Fruit fly (Drosophila melanogaster) whole organism, embryonic: ENCODE data around the gene CG34026.
A peak's percentile ranks its signal among the peaks of the same experiment; 100 is the strongest.

ENCODE experiments used
- CG10321 ChIP-seq: fragments of 200-800 bp; sonication (Bioruptor generic); IDR thresholded peaks from 2 replicates; pipeline ENCODE4 v1.3.6; 2022; ENCODE audit warnings: missing biosample characterization, missing genetic modification characterization
- CG10462 ChIP-seq: fragments of 200-800 bp; sonication (Bioruptor generic); optimal IDR thresholded peaks from 2 replicates; lab custom pipeline; 2016; ENCODE audit warnings: missing biosample characterization, missing genetic modification characterization
- CG11398 ChIP-seq: fragments of 200-800 bp; sonication (Bioruptor generic); optimal IDR thresholded peaks from 2 replicates; lab custom pipeline; 2016; ENCODE audit warnings: missing biosample characterization, missing genetic modification characterization
- CG12219 ChIP-seq: fragments of 200-800 bp; sonication (Bioruptor generic); optimal IDR thresholded peaks from 3 replicates; lab custom pipeline; 2018; ENCODE audit warnings: missing biosample characterization, mild to moderate bottlenecking, missing genetic modification characterization
- CG12299 ChIP-seq: fragments of 200-800 bp; sonication (Bioruptor generic); optimal IDR thresholded peaks from 2 replicates; lab custom pipeline; 2018; ENCODE audit warnings: missing biosample characterization, mild to moderate bottlenecking, missing genetic modification characterization
- CG15073 ChIP-seq: fragments of 200-800 bp; sonication (Bioruptor generic); optimal IDR thresholded peaks from 2 replicates; lab custom pipeline; 2016; ENCODE audit warnings: missing biosample characterization, missing genetic modification characterization
- CG1529 ChIP-seq: fragments of 200-800 bp; sonication (Bioruptor generic); optimal IDR thresholded peaks from 3 replicates; lab custom pipeline; 2018; ENCODE audit warnings: missing biosample characterization, missing genetic modification characterization
- CG17186 ChIP-seq: fragments of 200-800 bp; sonication (Bioruptor generic); optimal IDR thresholded peaks from 3 replicates; lab custom pipeline; 2017; ENCODE audit warnings: missing biosample characterization, missing genetic modification reagents, missing genetic modification characterization
- CG17328 ChIP-seq: fragments of 200-800 bp; sonication (Bioruptor generic); IDR thresholded peaks from 2 replicates; pipeline ENCODE4 v1.3.6; 2022; ENCODE audit warnings: missing biosample characterization, missing genetic modification characterization
- CG17385 ChIP-seq: fragments of 200-800 bp; sonication (Bioruptor generic); optimal IDR thresholded peaks from 3 replicates; lab custom pipeline; 2018; ENCODE audit warnings: missing biosample characterization, mild to moderate bottlenecking, missing genetic modification characterization
- CG18262 ChIP-seq: fragments of 200-800 bp; optimal IDR thresholded peaks from 3 replicates; lab custom pipeline; 2019; ENCODE audit warnings: missing biosample characterization, mild to moderate bottlenecking, missing genetic modification characterization, moderate library complexity
- CG1832 ChIP-seq: fragments of 200-800 bp; sonication (Bioruptor generic); optimal IDR thresholded peaks from 2 replicates; lab custom pipeline; 2017; ENCODE audit warnings: missing biosample characterization, mild to moderate bottlenecking, missing genetic modification characterization, inconsistent platforms
- CG18476 ChIP-seq: fragments of 200-800 bp; sonication (Bioruptor generic); optimal IDR thresholded peaks from 2 replicates; lab custom pipeline; 2016; ENCODE audit warnings: missing biosample characterization, mild to moderate bottlenecking, missing genetic modification characterization
- CG2120 ChIP-seq: fragments of 200-800 bp; sonication (Bioruptor generic); optimal IDR thresholded peaks from 3 replicates; lab custom pipeline; 2016; ENCODE audit warnings: missing biosample characterization, missing genetic modification characterization
- CG2129 ChIP-seq: fragments of 200-800 bp; sonication (Bioruptor generic); IDR thresholded peaks from 2 replicates; pipeline ENCODE4 v1.3.6; 2022; ENCODE audit warnings: missing biosample characterization, missing genetic modification characterization; ENCODE audit not compliant: partially characterized antibody
- CG31365 ChIP-seq: fragments of 200-800 bp; sonication (Bioruptor generic); optimal IDR thresholded peaks from 2 replicates; lab custom pipeline; 2018; ENCODE audit warnings: missing biosample characterization, mild to moderate bottlenecking, missing genetic modification characterization
- CG3281 ChIP-seq: fragments of 200-800 bp; sonication (Bioruptor generic); optimal IDR thresholded peaks from 3 replicates; lab custom pipeline; 2017; ENCODE audit warnings: missing biosample characterization, mild to moderate bottlenecking, missing genetic modification characterization
- CG42726 ChIP-seq: fragments of 200-800 bp; sonication (Bioruptor generic); IDR thresholded peaks from 2 replicates; pipeline ENCODE4 v1.3.6; 2022; ENCODE audit warnings: missing biosample characterization, missing genetic modification characterization; ENCODE audit not compliant: partially characterized antibody
- CG4424 ChIP-seq: fragments of 200-800 bp; sonication (Bioruptor generic); optimal IDR thresholded peaks from 3 replicates; lab custom pipeline; 2016; ENCODE audit warnings: missing biosample characterization, missing genetic modification characterization
- CG6854 ChIP-seq: fragments of 200-800 bp; sonication (Bioruptor generic); optimal IDR thresholded peaks from 3 replicates; lab custom pipeline; 2017; ENCODE audit warnings: missing biosample characterization, mild to moderate bottlenecking, missing genetic modification characterization
- CG7372 ChIP-seq: fragments of 200-800 bp; sonication (Bioruptor generic); IDR thresholded peaks from 2 replicates; pipeline ENCODE4 v1.3.6; 2022; ENCODE audit warnings: missing biosample characterization, missing genetic modification characterization
- CG8281 ChIP-seq: fragments of 200-800 bp; sonication (Bioruptor generic); optimal IDR thresholded peaks from 2 replicates; lab custom pipeline; 2018; ENCODE audit warnings: missing biosample characterization, mild to moderate bottlenecking, missing genetic modification characterization, moderate library complexity
- CrebB ChIP-seq: fragments of 200-800 bp; sonication (Bioruptor generic); optimal IDR thresholded peaks from 3 replicates; lab custom pipeline; 2018; ENCODE audit warnings: missing biosample characterization, mild to moderate bottlenecking, missing genetic modification characterization
- E2f1 ChIP-seq: fragments of 200-800 bp; sonication (Bioruptor generic); IDR thresholded peaks from 2 replicates; pipeline ENCODE4 v1.3.6; 2022; ENCODE audit warnings: missing biosample characterization, missing genetic modification characterization
- Eip74EF ChIP-seq, 2 experiments: fragments of 200-800 bp in 1 of 2; fragments of >200 bp in 1 of 2; sonication (Bioruptor generic) in 1 of 2; optimal IDR thresholded peaks; 2 replicates each; lab custom pipeline; 2017 to 2019; ENCODE audit warnings: missing biosample characterization in 2 of 2, missing genetic modification characterization in 2 of 2, mild to moderate bottlenecking in 1 of 2, moderate library complexity in 1 of 2
- Kr ChIP-seq: fragments of 200-800 bp; sonication (Bioruptor generic); optimal IDR thresholded peaks from 2 replicates; lab custom pipeline; 2017; ENCODE audit warnings: missing biosample characterization, mild to moderate bottlenecking, missing genetic modification characterization
- Lim3 ChIP-seq: fragments of 200-800 bp; sonication (Bioruptor generic); IDR thresholded peaks from 2 replicates; pipeline ENCODE4 v1.3.6; 2022; ENCODE audit warnings: missing biosample characterization, missing genetic modification characterization
- Nf-YB ChIP-seq: fragments of 200-800 bp; sonication (Bioruptor generic); optimal IDR thresholded peaks from 3 replicates; lab custom pipeline; 2019; ENCODE audit warnings: missing biosample characterization, mild to moderate bottlenecking, missing genetic modification characterization, moderate library complexity
- Nf-YC ChIP-seq: fragments of 200-800 bp; optimal IDR thresholded peaks from 3 replicates; lab custom pipeline; 2019; ENCODE audit warnings: missing biosample characterization, mild to moderate bottlenecking, missing genetic modification characterization, moderate library complexity
- NfI ChIP-seq: fragments of 200-800 bp; sonication (Bioruptor generic); optimal IDR thresholded peaks from 3 replicates; lab custom pipeline; 2018; ENCODE audit warnings: missing biosample characterization, mild to moderate bottlenecking, missing genetic modification characterization, moderate library complexity
- PHDP ChIP-seq: fragments of 200-800 bp; sonication (Bioruptor generic); optimal IDR thresholded peaks from 3 replicates; lab custom pipeline; 2018; ENCODE audit warnings: missing biosample characterization, mild to moderate bottlenecking, missing genetic modification characterization, moderate library complexity
- Trl ChIP-seq, 3 experiments: fragments of >200 bp in 2 of 3; fragments of 200-800 bp in 1 of 3; sonication (Bioruptor generic) in 1 of 3; optimal IDR thresholded peaks; 2 replicates in 1 of 3; 3 replicates in 2 of 3; lab custom pipeline; 2016 to 2017; ENCODE audit warnings: missing biosample characterization in 1 of 3, missing genetic modification characterization in 1 of 3
- Xbp1 ChIP-seq: fragments of 200-800 bp; sonication (Bioruptor generic); optimal IDR thresholded peaks from 3 replicates; lab custom pipeline; 2016; ENCODE audit warnings: missing biosample characterization, mild to moderate bottlenecking, missing genetic modification characterization
- bigmax ChIP-seq: fragments of 200-800 bp; sonication (Bioruptor generic); optimal IDR thresholded peaks from 2 replicates; lab custom pipeline; 2018; ENCODE audit warnings: missing biosample characterization, mild to moderate bottlenecking, missing genetic modification characterization
- cad ChIP-seq: fragments of >200 bp; optimal IDR thresholded peaks from 2 replicates; lab custom pipeline; 2017; ENCODE audit warnings: missing biosample characterization, missing genetic modification characterization
- cato ChIP-seq: fragments of 200-800 bp; sonication (Bioruptor generic); optimal IDR thresholded peaks from 2 replicates; lab custom pipeline; 2016; ENCODE audit warnings: missing biosample characterization, missing genetic modification characterization, borderline replicate concordance
- corto ChIP-seq: fragments of 200-800 bp; sonication (Bioruptor generic); optimal IDR thresholded peaks from 2 replicates; lab custom pipeline; 2016; ENCODE audit warnings: missing biosample characterization, mild to moderate bottlenecking, missing genetic modification characterization, moderate library complexity
- crc ChIP-seq: fragments of 200-800 bp; sonication (Bioruptor generic); optimal IDR thresholded peaks from 2 replicates; lab custom pipeline; 2016; ENCODE audit warnings: missing biosample characterization, missing genetic modification characterization
- dmrt11E ChIP-seq: fragments of 200-800 bp; sonication (Bioruptor generic); optimal IDR thresholded peaks from 3 replicates; lab custom pipeline; 2018; ENCODE audit warnings: missing biosample characterization, mild to moderate bottlenecking, missing genetic modification characterization, moderate library complexity
- dpn ChIP-seq, 2 experiments: fragments of 200-800 bp; sonication (Bioruptor generic); optimal IDR thresholded peaks; 3 replicates each; lab custom pipeline; 2016; ENCODE audit warnings: missing biosample characterization in 2 of 2, missing genetic modification characterization in 2 of 2
- eyg ChIP-seq: fragments of 200-800 bp; sonication (Bioruptor generic); optimal IDR thresholded peaks from 3 replicates; lab custom pipeline; 2016; ENCODE audit warnings: missing biosample characterization, missing genetic modification characterization
- hbn ChIP-seq: fragments of 200-800 bp; sonication (Bioruptor generic); IDR thresholded peaks from 2 replicates; pipeline ENCODE4 v1.3.6; 2022; ENCODE audit warnings: missing biosample characterization, missing genetic modification characterization; ENCODE audit not compliant: partially characterized antibody
- jumu ChIP-seq: fragments of 200-800 bp; sonication (Bioruptor generic); optimal IDR thresholded peaks from 3 replicates; lab custom pipeline; 2016; ENCODE audit warnings: missing biosample characterization, missing genetic modification characterization
- kay ChIP-seq: fragments of 200-800 bp; sonication (Bioruptor generic); optimal IDR thresholded peaks from 2 replicates; lab custom pipeline; 2016; ENCODE audit warnings: missing biosample characterization, missing genetic modification characterization
- org-1 ChIP-seq: fragments of 200-800 bp; sonication (Bioruptor generic); optimal IDR thresholded peaks from 2 replicates; lab custom pipeline; 2017; ENCODE audit warnings: missing biosample characterization, missing genetic modification characterization
- pho ChIP-seq: fragments of 200-800 bp; sonication (Bioruptor generic); optimal IDR thresholded peaks from 2 replicates; lab custom pipeline; 2016; ENCODE audit warnings: missing biosample characterization, missing genetic modification characterization
- row ChIP-seq: fragments of 200-800 bp; sonication (Bioruptor generic); IDR thresholded peaks from 3 replicates; pipeline ENCODE4 v1.3.6; 2022; ENCODE audit warnings: missing biosample characterization, missing genetic modification characterization
- shn ChIP-seq: fragments of 200-800 bp; sonication (Bioruptor generic); optimal IDR thresholded peaks from 3 replicates; lab custom pipeline; 2016; ENCODE audit warnings: missing biosample characterization, missing genetic modification characterization
- slou ChIP-seq: fragments of 200-800 bp; sonication (Bioruptor generic); optimal IDR thresholded peaks from 3 replicates; lab custom pipeline; 2016; ENCODE audit warnings: missing biosample characterization, missing genetic modification characterization
- tap ChIP-seq: fragments of 200-800 bp; optimal IDR thresholded peaks from 3 replicates; lab custom pipeline; 2019; ENCODE audit warnings: missing biosample characterization, mild to moderate bottlenecking, missing genetic modification characterization, moderate library complexity
- ttk ChIP-seq: fragments of 200-800 bp; sonication (Bioruptor generic); IDR thresholded peaks from 2 replicates; pipeline ENCODE4 v2.1.2; 2022; ENCODE audit warnings: missing biosample characterization, missing genetic modification characterization
- vnd ChIP-seq: fragments of 200-800 bp; sonication (Bioruptor generic); IDR thresholded peaks from 3 replicates; pipeline ENCODE4 v1.3.6; 2022; ENCODE audit warnings: missing biosample characterization, missing genetic modification characterization; ENCODE audit not compliant: partially characterized antibody

Gene CG34026

dm6 chrX:9544457-9544856 is 10.8 kb downstream of the CG34026 start:
- TF ChIP-seq pho (GFP tag; lab: Kevin White, UChicago) (no peak), cad (no peak), hbn (no peak), E2f1 (GFP tag; lab: Robert Waterston, UW) (no peak), dmrt11E (tag; lab: Kevin White, UChicago) (no peak), PHDP (no peak), Nf-YC (tag; lab: Kevin White, UChicago) (peak; percentile 63), CG1529 (GFP tag; lab: Kevin White, UChicago) (no peak), CG2129 (no peak), bigmax (GFP tag; lab: Kevin White, UChicago) (no peak), CG3281 (GFP tag; lab: Kevin White, UChicago) (no peak), vnd (GFP tag; lab: Robert Waterston, UW) (no peak), CG10321 (peak; percentile 58), row (GFP tag; lab: Robert Waterston, UW) (0 out of 3 replicates have a peak, but pooled peaks have one; percentile 1), Eip74EF (GFP tag; optimal IDR thresholded peaks at IDR 0.05; lab: Kevin White, UChicago) (no peak), Kr (no peak), org-1 (no peak), CG42726 (GFP tag; lab: Robert Waterston, UW) (no peak), CG2120 (GFP tag; lab: Kevin White, UChicago) (no peak), kay (GFP tag; lab: Kevin White, UChicago) (no peak), crc (GFP tag; lab: Kevin White, UChicago) (no peak), CG10462 (GFP tag; lab: Kevin White, UChicago) (no peak), slou (GFP tag; lab: Kevin White, UChicago) (no peak), Nf-YB (GFP tag; lab: Kevin White, UChicago) (peak; percentile 69), Trl (optimal IDR thresholded peaks at IDR 0.05; lab: Kevin White, UChicago) (peak in 1 of 2 experiments; percentile 8), Trl (GFP tag; optimal IDR thresholded peaks at IDR 0.05; lab: Kevin White, UChicago) (no peak), CG18476 (GFP tag; lab: Kevin White, UChicago) (no peak), CG6854 (GFP tag; lab: Kevin White, UChicago) (no peak), NfI (GFP tag; lab: Kevin White, UChicago) (no peak), CG17328 (GFP tag; lab: Robert Waterston, UW) (no peak), CG8281 (tag; lab: Kevin White, UChicago) (no peak), CG4424 (GFP tag; lab: Kevin White, UChicago) (no peak), CG12219 (GFP tag; lab: Kevin White, UChicago) (no peak), dpn (GFP tag; optimal IDR thresholded peaks at IDR 0.05; lab: Kevin White, UChicago) (no peak), CG15073 (GFP tag; lab: Kevin White, UChicago) (no peak), CG1832 (GFP tag; lab: Kevin White, UChicago) (peak; percentile 48), Xbp1 (no peak), corto (no peak), CG7372 (no peak), CG12299 (tag; lab: Kevin White, UChicago) (no peak), shn (no peak)

- TF ChIP-seq CrebB (tag; lab: Kevin White, UChicago) (no peak), CG17385 (no peak), CG11398 (GFP tag; lab: Kevin White, UChicago) (no peak), CG18262 (tag; lab: Kevin White, UChicago) (no peak), eyg (GFP tag; lab: Kevin White, UChicago) (no peak), CG17186 (GFP tag; lab: Kevin White, UChicago) (no peak), ttk (GFP tag; lab: Robert Waterston, UW) (no peak), jumu (GFP tag; lab: Kevin White, UChicago) (no peak), cato (GFP tag; lab: Kevin White, UChicago) (no peak), tap (tag; lab: Kevin White, UChicago) (no peak), CG31365 (tag; lab: Kevin White, UChicago) (no peak), Lim3 (GFP tag; lab: Robert Waterston, UW) (no peak)
Measured at dm6 chrX:9550565-9551145, 17.0 kb downstream of the CG34026 start, which contains the start of gene CG32700. Gene CG32700, minus strand, starts transcription at chrX:9550838.
